Worm (Caenorhabditis elegans): ENCODE data around the gene ZK1320.11.

DNA sequence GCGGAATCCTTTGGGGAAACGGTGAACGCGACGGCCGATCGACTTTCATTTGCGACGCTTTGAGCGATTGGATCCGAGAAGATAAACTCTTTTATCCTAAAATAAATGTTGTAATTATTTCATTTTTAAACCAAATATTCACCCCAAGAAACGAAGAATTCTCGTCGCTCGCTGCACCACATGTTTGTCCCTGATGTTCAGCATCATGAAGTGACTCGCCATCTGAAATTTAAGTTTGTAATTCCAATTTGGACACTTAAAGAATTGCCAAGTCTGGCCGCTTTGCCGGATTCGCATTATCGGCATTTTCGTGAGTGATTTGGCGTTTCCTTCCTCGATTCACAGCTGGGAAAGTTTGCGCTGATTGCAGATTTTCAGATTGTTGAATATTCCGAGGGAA is 50.5 kb downstream of the ZK1320.11 start, which contains the start of gene Y53C12A.6:
- no peak for TF ChIP-seq ama-1 (optimal IDR thresholded peaks at IDR 0.05)
- no peak for TF ChIP-seq flt-1 (GFP tag; IDR thresholded peaks at IDR 0.05)
- no peak for TF ChIP-seq ceh-36 (tag; optimal IDR thresholded peaks at IDR 0.05)
- TF ChIP-seq B0310.2 (tag; optimal IDR thresholded peaks at IDR 0.05): no peak
- TF ChIP-seq ceh-13 (GFP tag; optimal IDR thresholded peaks at IDR 0.05): no peak
